Fruit fly (Drosophila melanogaster) whole organism, embryonic: ENCODE data around the gene kirre.

ENCODE experiments used
- Aef1 ChIP-seq: fragments of 200-800 bp; sonication (Bioruptor generic); IDR thresholded peaks from 3 replicates; pipeline ENCODE4 v1.3.6; 2022; ENCODE audit warnings: missing biosample characterization, missing genetic modification characterization
- BEAF-32 ChIP-seq: fragments of 200-800 bp; sonication (Bioruptor generic); optimal IDR thresholded peaks from 3 replicates; lab custom pipeline; 2017; ENCODE audit warnings: missing biosample characterization, missing genetic modification characterization, mild to moderate bottlenecking, moderate library complexity, missing genetic modification reagents
- Bdp1 ChIP-seq: fragments of 200-800 bp; sonication (Bioruptor generic); optimal IDR thresholded peaks from 3 replicates; lab custom pipeline; 2016; ENCODE audit warnings: missing biosample characterization, missing genetic modification characterization
- Bteb2 ChIP-seq: fragments of 200-800 bp; sonication (Bioruptor generic); optimal IDR thresholded peaks from 2 replicates; lab custom pipeline; 2016; ENCODE audit warnings: missing biosample characterization, missing genetic modification characterization
- C15 ChIP-seq: fragments of 200-800 bp; sonication (Bioruptor generic); IDR thresholded peaks from 3 replicates; pipeline ENCODE4 v1.3.6; 2022; ENCODE audit warnings: missing biosample characterization, missing genetic modification characterization
- CG10267 ChIP-seq: fragments of 200-800 bp; sonication (Bioruptor generic); optimal IDR thresholded peaks from 2 replicates; lab custom pipeline; 2018; ENCODE audit warnings: missing biosample characterization, mild to moderate bottlenecking, missing genetic modification characterization, moderate library complexity
- CG10979 ChIP-seq: fragments of 200-800 bp; sonication (Bioruptor generic); optimal IDR thresholded peaks from 2 replicates; lab custom pipeline; 2018; ENCODE audit warnings: missing biosample characterization, mild to moderate bottlenecking, missing genetic modification characterization, moderate library complexity
- CG11504 ChIP-seq: fragments of 200-800 bp; sonication (Bioruptor generic); optimal IDR thresholded peaks from 3 replicates; lab custom pipeline; 2019; ENCODE audit warnings: missing biosample characterization, mild to moderate bottlenecking, missing genetic modification characterization, moderate library complexity
- CG12104 ChIP-seq: fragments of 200-800 bp; sonication (Bioruptor generic); optimal IDR thresholded peaks from 3 replicates; lab custom pipeline; 2016; ENCODE audit warnings: missing biosample characterization, missing genetic modification characterization
- CG13624 ChIP-seq: fragments of 200-800 bp; sonication (Bioruptor generic); optimal IDR thresholded peaks from 2 replicates; lab custom pipeline; 2016; ENCODE audit warnings: missing biosample characterization, missing genetic modification characterization
- CG14710 ChIP-seq: fragments of 200-800 bp; sonication (Bioruptor generic); optimal IDR thresholded peaks from 3 replicates; lab custom pipeline; 2019; ENCODE audit warnings: missing biosample characterization, mild to moderate bottlenecking, missing genetic modification characterization, moderate library complexity
- CG16815 ChIP-seq: fragments of 200-800 bp; sonication (Bioruptor generic); optimal IDR thresholded peaks from 3 replicates; lab custom pipeline; 2017; ENCODE audit warnings: missing biosample characterization, mild to moderate bottlenecking, missing genetic modification characterization
- CG17359 ChIP-seq: fragments of 200-800 bp; sonication (Bioruptor generic); optimal IDR thresholded peaks from 3 replicates; lab custom pipeline; 2018; ENCODE audit warnings: missing biosample characterization, mild to moderate bottlenecking, missing genetic modification characterization, moderate library complexity
- CG2129 ChIP-seq: fragments of 200-800 bp; sonication (Bioruptor generic); IDR thresholded peaks from 2 replicates; pipeline ENCODE4 v1.3.6; 2022; ENCODE audit warnings: missing biosample characterization, missing genetic modification characterization; ENCODE audit not compliant: partially characterized antibody
- CG2875 ChIP-seq: fragments of 200-800 bp; sonication (Bioruptor generic); optimal IDR thresholded peaks from 2 replicates; lab custom pipeline; 2017; ENCODE audit warnings: missing biosample characterization, mild to moderate bottlenecking, missing genetic modification characterization, missing genetic modification reagents
- CG3065 ChIP-seq: fragments of 200-800 bp; sonication (Bioruptor generic); optimal IDR thresholded peaks from 2 replicates; lab custom pipeline; 2016; ENCODE audit warnings: missing biosample characterization, missing genetic modification characterization
- CG6254 ChIP-seq: fragments of 200-800 bp; sonication (Bioruptor generic); optimal IDR thresholded peaks from 3 replicates; lab custom pipeline; 2017; ENCODE audit warnings: mild to moderate bottlenecking, missing biosample characterization, missing genetic modification reagents, missing genetic modification characterization
- CG6683 ChIP-seq: fragments of 200-800 bp; sonication (Bioruptor generic); optimal IDR thresholded peaks from 2 replicates; lab custom pipeline; 2017; ENCODE audit warnings: missing biosample characterization, mild to moderate bottlenecking, missing genetic modification characterization, missing genetic modification reagents
- CG6791 ChIP-seq: fragments of 200-800 bp; sonication (Bioruptor generic); IDR thresholded peaks from 3 replicates; pipeline ENCODE4 v1.3.6; 2022; ENCODE audit warnings: missing biosample characterization, missing genetic modification characterization; ENCODE audit not compliant: partially characterized antibody
- CTCF ChIP-seq: fragments of 200-800 bp; sonication (Bioruptor generic); optimal IDR thresholded peaks from 2 replicates; lab custom pipeline; 2017; ENCODE audit warnings: missing biosample characterization, mild to moderate bottlenecking, missing genetic modification characterization, moderate library complexity
- Doc3 ChIP-seq: fragments of 200-800 bp; sonication (Bioruptor generic); IDR thresholded peaks from 3 replicates; pipeline ENCODE4 v1.3.6; 2022; ENCODE audit warnings: missing biosample characterization, missing genetic modification characterization; ENCODE audit not compliant: partially characterized antibody
- Ets97D ChIP-seq: fragments of 200-800 bp; sonication (Bioruptor generic); optimal IDR thresholded peaks from 3 replicates; lab custom pipeline; 2016; ENCODE audit warnings: missing biosample characterization, missing genetic modification characterization
- HLH3B ChIP-seq: fragments of 200-800 bp; sonication (Bioruptor generic); IDR thresholded peaks from 2 replicates; pipeline ENCODE4 v1.3.6; 2022; ENCODE audit warnings: missing biosample characterization, missing genetic modification characterization
- HLHmδ ChIP-seq: fragments of 200-800 bp; sonication (Bioruptor generic); optimal IDR thresholded peaks from 2 replicates; lab custom pipeline; 2018; ENCODE audit warnings: missing biosample characterization, mild to moderate bottlenecking, missing genetic modification characterization, moderate library complexity
- HmgZ ChIP-seq: fragments of 200-800 bp; sonication (Bioruptor generic); optimal IDR thresholded peaks from 2 replicates; lab custom pipeline; 2018; ENCODE audit warnings: missing biosample characterization, mild to moderate bottlenecking, missing genetic modification characterization
- Lhr ChIP-seq: fragments of 200-800 bp; sonication (Bioruptor generic); optimal IDR thresholded peaks from 3 replicates; lab custom pipeline; 2017; ENCODE audit warnings: mild to moderate bottlenecking, missing biosample characterization, missing genetic modification reagents, missing genetic modification characterization
- NC2α ChIP-seq: fragments of 200-800 bp; sonication (Bioruptor generic); optimal IDR thresholded peaks from 2 replicates; lab custom pipeline; 2016; ENCODE audit warnings: missing biosample characterization, missing genetic modification characterization
- Pdp1 ChIP-seq, 2 experiments: fragments of 200-800 bp; sonication (Bioruptor generic); optimal IDR thresholded peaks; 3 replicates each; lab custom pipeline; 2016; ENCODE audit warnings: missing biosample characterization in 2 of 2, missing genetic modification characterization in 2 of 2, mild to moderate bottlenecking in 1 of 2, moderate library complexity in 1 of 2
- Scr ChIP-seq: fragments of 200-800 bp; sonication (Bioruptor generic); IDR thresholded peaks from 2 replicates; pipeline ENCODE4 v1.3.6; 2022; ENCODE audit warnings: missing biosample characterization, missing genetic modification characterization; ENCODE audit not compliant: partially characterized antibody
- ab ChIP-seq: fragments of 200-800 bp; sonication (Bioruptor generic); optimal IDR thresholded peaks from 2 replicates; lab custom pipeline; 2016; ENCODE audit warnings: missing biosample characterization, missing genetic modification characterization
- amos ChIP-seq: fragments of 200-800 bp; sonication (Bioruptor generic); IDR thresholded peaks from 2 replicates; pipeline ENCODE4 v1.3.6; 2022; ENCODE audit warnings: missing biosample characterization, missing genetic modification characterization; ENCODE audit not compliant: partially characterized antibody
- caup ChIP-seq: fragments of 200-800 bp; sonication (Bioruptor generic); optimal IDR thresholded peaks from 3 replicates; lab custom pipeline; 2017; ENCODE audit warnings: missing biosample characterization, mild to moderate bottlenecking, missing genetic modification characterization, moderate library complexity; ENCODE audit not compliant: severe bottlenecking
- en ChIP-seq: fragments of 200-800 bp; sonication (Bioruptor generic); optimal IDR thresholded peaks from 2 replicates; lab custom pipeline; 2016; ENCODE audit warnings: missing biosample characterization, missing genetic modification characterization
- eve ChIP-seq, 2 experiments: fragments of >200 bp; optimal IDR thresholded peaks; 2 replicates each; lab custom pipeline; 2017; ENCODE audit warnings: missing biosample characterization in 2 of 2, missing genetic modification characterization in 2 of 2
- gcm ChIP-seq: fragments of 200-800 bp; sonication (Bioruptor generic); optimal IDR thresholded peaks from 2 replicates; lab custom pipeline; 2019; ENCODE audit warnings: missing biosample characterization, mild to moderate bottlenecking, missing genetic modification characterization, moderate library complexity
- hbn ChIP-seq: fragments of 200-800 bp; sonication (Bioruptor generic); IDR thresholded peaks from 2 replicates; pipeline ENCODE4 v1.3.6; 2022; ENCODE audit warnings: missing biosample characterization, missing genetic modification characterization; ENCODE audit not compliant: partially characterized antibody
- inv ChIP-seq: fragments of 200-800 bp; sonication (Bioruptor generic); IDR thresholded peaks from 2 replicates; pipeline ENCODE4 v1.3.6; 2022; ENCODE audit warnings: missing biosample characterization, missing genetic modification characterization; ENCODE audit not compliant: partially characterized antibody
- kah ChIP-seq: fragments of 200-800 bp; sonication (Bioruptor generic); optimal IDR thresholded peaks from 2 replicates; lab custom pipeline; 2018; ENCODE audit warnings: missing biosample characterization, mild to moderate bottlenecking, missing genetic modification characterization
- knrl ChIP-seq: fragments of 200-800 bp; sonication (Bioruptor generic); IDR thresholded peaks from 3 replicates; pipeline ENCODE4 v1.3.6; 2022; ENCODE audit warnings: missing biosample characterization, missing genetic modification characterization; ENCODE audit not compliant: partially characterized antibody
- luna ChIP-seq: fragments of 200-800 bp; sonication (Bioruptor generic); optimal IDR thresholded peaks from 2 replicates; lab custom pipeline; 2016; ENCODE audit warnings: missing biosample characterization, missing genetic modification characterization
- maf-S ChIP-seq: fragments of 200-800 bp; sonication (Bioruptor generic); optimal IDR thresholded peaks from 2 replicates; lab custom pipeline; 2016; ENCODE audit warnings: missing biosample characterization, missing genetic modification characterization
- pan ChIP-seq, 4 experiments: fragments of >200 bp in 3 of 4; fragments of 200-800 bp in 1 of 4; sonication (Bioruptor generic) in 1 of 4; optimal IDR thresholded peaks in 3 of 4; IDR thresholded peaks in 1 of 4; 2 replicates each; pipeline versions ENCODE4 v1.3.6 to Lab custom; 2017 to 2022; ENCODE audit warnings: missing biosample characterization in 2 of 4, missing genetic modification characterization in 2 of 4, mixed read lengths in 1 of 4
- ssp ChIP-seq: fragments of 200-800 bp; sonication (Bioruptor generic); IDR thresholded peaks from 2 replicates; pipeline ENCODE4 v1.3.6; 2022; ENCODE audit warnings: missing biosample characterization, missing genetic modification characterization
- tna ChIP-seq: fragments of 200-800 bp; sonication (Bioruptor generic); IDR thresholded peaks from 2 replicates; pipeline ENCODE4 v1.3.6; 2022; ENCODE audit warnings: missing biosample characterization, missing genetic modification characterization; ENCODE audit not compliant: partially characterized antibody
- trem ChIP-seq: fragments of 200-800 bp; optimal IDR thresholded peaks from 3 replicates; lab custom pipeline; 2019; ENCODE audit warnings: missing biosample characterization, mild to moderate bottlenecking, missing genetic modification characterization, moderate library complexity
- tx ChIP-seq: fragments of 200-800 bp; sonication (Bioruptor generic); optimal IDR thresholded peaks from 2 replicates; lab custom pipeline; 2016; ENCODE audit warnings: missing biosample characterization, missing genetic modification characterization
- usp ChIP-seq: fragments of >200 bp; optimal IDR thresholded peaks from 2 replicates; lab custom pipeline; 2017; ENCODE audit warnings: missing biosample characterization, missing genetic modification characterization
- z ChIP-seq: fragments of 200-800 bp; sonication (Bioruptor generic); IDR thresholded peaks from 3 replicates; pipeline ENCODE4 v1.3.6; 2022; ENCODE audit warnings: missing biosample characterization, missing genetic modification characterization
- zen2 ChIP-seq: fragments of 200-800 bp; sonication (Bioruptor generic); IDR thresholded peaks from 3 replicates; pipeline ENCODE4 v1.3.6; 2022; ENCODE audit warnings: missing biosample characterization, missing genetic modification characterization; ENCODE audit not compliant: partially characterized antibody

The kirre gene

dm6 chrX:2949114-2949513 is 208.9 kb downstream of the kirre start:
- TF ChIP-seq CTCF (GFP tag; lab: Kevin White, UChicago): peak; percentile 94
- TF ChIP-seq CG6791: peak; percentile 72
- no peak for TF ChIP-seq NC2α (GFP tag; lab: Kevin White, UChicago)
- TF ChIP-seq usp (GFP tag; lab: Kevin White, UChicago): no peak
- peak; percentile 7 for TF ChIP-seq CG10267 (tag; lab: Kevin White, UChicago)
- TF ChIP-seq Scr (GFP tag; lab: Robert Waterston, UW): peak; percentile 76
- no peak for TF ChIP-seq CG12104 (GFP tag; lab: Kevin White, UChicago)
- TF ChIP-seq CG2875 (GFP tag; lab: Kevin White, UChicago): no peak
- no peak for TF ChIP-seq tna (GFP tag; lab: Robert Waterston, UW)
- no peak for TF ChIP-seq z (GFP tag; lab: Robert Waterston, UW)
- no peak for TF ChIP-seq Bteb2
- peak; percentile 95 for TF ChIP-seq CG11504 (tag; lab: Kevin White, UChicago)
- TF ChIP-seq Doc3: peak; percentile 54; the same call in 2 of the 3 replicates
- peak; percentile 3 for TF ChIP-seq Ets97D (GFP tag; lab: Kevin White, UChicago)
- no peak for TF ChIP-seq CG6254
- no peak for TF ChIP-seq CG3065
- TF ChIP-seq Bdp1 (GFP tag; lab: Kevin White, UChicago): no peak
- peak; percentile 3 for TF ChIP-seq Lhr (GFP tag; lab: Kevin White, UChicago)
- TF ChIP-seq amos (GFP tag; lab: Robert Waterston, UW): peak; percentile 82
- TF ChIP-seq CG2129 (GFP tag; lab: Robert Waterston, UW): peak; percentile 44
- no peak for TF ChIP-seq luna
- TF ChIP-seq HLHmδ (GFP tag; lab: Kevin White, UChicago): no peak
- TF ChIP-seq en (GFP tag; lab: Kevin White, UChicago): no peak
- no peak for TF ChIP-seq Aef1
- TF ChIP-seq zen2 (GFP tag; lab: Robert Waterston, UW): peak; percentile 54; the same call in 2 of the 3 replicates
- no peak for TF ChIP-seq caup (GFP tag; lab: Kevin White, UChicago)
- peak; percentile 76 for TF ChIP-seq hbn (GFP tag; lab: Robert Waterston, UW)
- peak; percentile 72 for TF ChIP-seq BEAF-32 (GFP tag; lab: Kevin White, UChicago)
- TF ChIP-seq CG13624 (GFP tag; lab: Kevin White, UChicago): no peak
- peak in 1 of 2 experiments; percentile 41 for TF ChIP-seq Pdp1 (GFP tag; optimal IDR thresholded peaks at IDR 0.05; lab: Kevin White, UChicago)
- peak; percentile 26 for TF ChIP-seq HmgZ (tag; lab: Kevin White, UChicago)
- TF ChIP-seq C15: no peak
- TF ChIP-seq pan (optimal IDR thresholded peaks at IDR 0.05; lab: Kevin White, UChicago): no peak
- TF ChIP-seq pan (GFP tag; optimal IDR thresholded peaks at IDR 0.05 in 1 of 2, IDR thresholded peaks at IDR 0.05 in 1 of 2): no peak
- peak; percentile 69 for TF ChIP-seq knrl (GFP tag; lab: Robert Waterston, UW)
- no peak for TF ChIP-seq HLH3B (GFP tag; lab: Robert Waterston, UW)
- no peak for TF ChIP-seq gcm (GFP tag; lab: Kevin White, UChicago)
- no peak for TF ChIP-seq tx (GFP tag; lab: Kevin White, UChicago)
- no peak for TF ChIP-seq eve (GFP tag; optimal IDR thresholded peaks at IDR 0.05; lab: Kevin White, UChicago)
- no peak for TF ChIP-seq CG6683 (GFP tag; lab: Kevin White, UChicago)
- no peak for TF ChIP-seq CG16815 (GFP tag; lab: Kevin White, UChicago)
- peak; percentile 5 for TF ChIP-seq CG14710 (tag; lab: Kevin White, UChicago)
- no peak for TF ChIP-seq ab (GFP tag; lab: Kevin White, UChicago)
- TF ChIP-seq inv (GFP tag; lab: Robert Waterston, UW): peak; percentile 44; the same call in 1 of the 2 replicates
- TF ChIP-seq ssp (GFP tag; lab: Robert Waterston, UW): no peak
- TF ChIP-seq CG17359 (tag; lab: Kevin White, UChicago): no peak
- no peak for TF ChIP-seq maf-S
- TF ChIP-seq CG10979 (tag; lab: Kevin White, UChicago): peak; percentile 53
- peak; percentile 31 for TF ChIP-seq trem
- TF ChIP-seq kah (GFP tag; lab: Kevin White, UChicago): peak; percentile 97
